Worm (Caenorhabditis elegans): ENCODE results near the gene urm-1.

The urm-1 gene

ce11 chrIII:10538757-10539213 lies 33.5 kb downstream of the urm-1 start, which contains the start of gene nlp-68:
Gene nlp-68, minus strand, starts transcription at chrIII:10539163.
- TF ChIP-seq xbp-1 (tag; optimal IDR thresholded peaks at IDR 0.05), result no peak
- no peak for TF ChIP-seq efl-1 (optimal IDR thresholded peaks at IDR 0.05)
- TF ChIP-seq efl-1 (GFP tag; optimal IDR thresholded peaks at IDR 0.05 in 1 of 2), result peak in 1 of 2 experiments; percentile 61

- TF ChIP-seq nhr-90 (tag; optimal IDR thresholded peaks at IDR 0.05; ENCODE audit: poor library complexity) (no peak), lin-15B (tag; optimal IDR thresholded peaks at IDR 0.05) (no peak), C34B4.2 (tag; optimal IDR thresholded peaks at IDR 0.05) (no peak), jun-1 (tag; optimal IDR thresholded peaks at IDR 0.05) (no peak), nhr-76 (tag; optimal IDR thresholded peaks at IDR 0.05) (no peak), ceh-88 (GFP tag; IDR thresholded peaks at IDR 0.05) (no peak), snpc-4 (tag; optimal IDR thresholded peaks at IDR 0.05) (no peak), hpl-2 (GFP tag; optimal IDR thresholded peaks at IDR 0.05) (no peak), sptf-1 (tag; optimal IDR thresholded peaks at IDR 0.05) (no peak), ceh-8 (GFP tag; optimal IDR thresholded peaks at IDR 0.05) (no peak), ceh-90 (tag; optimal IDR thresholded peaks at IDR 0.05) (no peak), efl-1 (optimal IDR thresholded peaks at IDR 0.05) (no peak), efl-1 (GFP tag; optimal IDR thresholded peaks at IDR 0.05 in 1 of 2) (no peak), unc-30 (tag; optimal IDR thresholded peaks at IDR 0.05) (no peak), efl-3 (GFP tag; optimal IDR thresholded peaks at IDR 0.05) (no peak), elt-3 (tag; optimal IDR thresholded peaks at IDR 0.05) (no peak), ama-1 (optimal IDR thresholded peaks at IDR 0.05) (no peak), nhr-19 (GFP tag; conservative IDR thresholded peaks at IDR 0.05) (no peak), lin-14 (GFP tag; optimal IDR thresholded peaks at IDR 0.05) (no peak), zag-1 (tag; optimal IDR thresholded peaks at IDR 0.05) (no peak)
Measured at ce11 chrIII:10552929-10553328, 47.6 kb downstream of the urm-1 start, which contains the start of gene T21C12.8. Gene T21C12.8, minus strand, starts transcription at chrIII:10553029.
